Fruit fly (Drosophila melanogaster) whole organism, prepupa: ENCODE data around the gene Shmt.
A peak's percentile ranks its signal among the peaks of the same experiment; 100 is the strongest.

Experiments used
- Blimp-1 ChIP-seq: fragments of 200-800 bp; sonication (Bioruptor generic); optimal IDR thresholded peaks from 3 replicates; lab custom pipeline; 2017; ENCODE audit warnings: missing biosample characterization, missing genetic modification characterization, mild to moderate bottlenecking, moderate library complexity, missing genetic modification reagents
- CG10631 ChIP-seq: fragments of 200-800 bp; sonication (Bioruptor generic); optimal IDR thresholded peaks from 2 replicates; lab custom pipeline; 2016; ENCODE audit warnings: missing biosample characterization, missing genetic modification characterization
- CG10669 ChIP-seq: fragments of 200-800 bp; sonication (Bioruptor generic); optimal IDR thresholded peaks from 3 replicates; lab custom pipeline; 2018; ENCODE audit warnings: missing biosample characterization, mild to moderate bottlenecking, missing genetic modification characterization, moderate library complexity
- CG11762 ChIP-seq: fragments of 200-800 bp; sonication (Bioruptor generic); optimal IDR thresholded peaks from 3 replicates; lab custom pipeline; 2016; ENCODE audit warnings: missing biosample characterization, missing genetic modification characterization; ENCODE audit not compliant: insufficient read depth
- CG11902 ChIP-seq: fragments of 200-800 bp; sonication (Bioruptor generic); optimal IDR thresholded peaks from 3 replicates; lab custom pipeline; 2016; ENCODE audit warnings: missing biosample characterization, missing genetic modification characterization
- CG15336 ChIP-seq: fragments of 200-800 bp; sonication (Bioruptor generic); IDR thresholded peaks from 2 replicates; pipeline ENCODE4 v1.3.6; 2022; ENCODE audit warnings: missing biosample characterization, missing genetic modification characterization
- CG16779 ChIP-seq: fragments of 200-800 bp; sonication (Bioruptor generic); optimal IDR thresholded peaks from 3 replicates; lab custom pipeline; 2017; ENCODE audit warnings: missing biosample characterization, mild to moderate bottlenecking, missing genetic modification characterization
- CG31627 ChIP-seq: fragments of 200-800 bp; sonication (Bioruptor generic); optimal IDR thresholded peaks from 3 replicates; lab custom pipeline; 2016; ENCODE audit warnings: missing biosample characterization, missing genetic modification characterization
- CG34406 ChIP-seq: fragments of 200-800 bp; sonication (Bioruptor generic); optimal IDR thresholded peaks from 3 replicates; lab custom pipeline; 2016; ENCODE audit warnings: missing biosample characterization, missing genetic modification characterization
- CG6163 ChIP-seq: fragments of 200-800 bp; sonication (Bioruptor generic); IDR thresholded peaks from 3 replicates; pipeline ENCODE4 v1.3.6; 2022; ENCODE audit warnings: missing biosample characterization, missing genetic modification characterization
- CG6276 ChIP-seq: fragments of 200-800 bp; sonication (Bioruptor generic); optimal IDR thresholded peaks from 2 replicates; lab custom pipeline; 2017; ENCODE audit warnings: missing biosample characterization, mild to moderate bottlenecking, missing genetic modification characterization
- CG6792 ChIP-seq: fragments of 200-800 bp; sonication (Bioruptor generic); optimal IDR thresholded peaks from 3 replicates; lab custom pipeline; 2016; ENCODE audit warnings: missing biosample characterization, missing genetic modification characterization
- CG6808 ChIP-seq: fragments of 200-800 bp; sonication (Bioruptor generic); optimal IDR thresholded peaks from 3 replicates; lab custom pipeline; 2017; ENCODE audit warnings: missing biosample characterization, missing genetic modification characterization, mild to moderate bottlenecking, moderate library complexity, missing genetic modification reagents
- CG6854 ChIP-seq: fragments of 200-800 bp; sonication (Bioruptor generic); optimal IDR thresholded peaks from 2 replicates; lab custom pipeline; 2017; ENCODE audit warnings: missing biosample characterization, mild to moderate bottlenecking, missing genetic modification characterization
- CG7368 ChIP-seq: fragments of 200-800 bp; sonication (Bioruptor generic); optimal IDR thresholded peaks from 3 replicates; lab custom pipeline; 2016; ENCODE audit warnings: missing biosample characterization, missing genetic modification characterization
- CG8119 ChIP-seq: fragments of 200-800 bp; sonication (Bioruptor generic); IDR thresholded peaks from 3 replicates; pipeline ENCODE4 v1.3.6; 2022; ENCODE audit warnings: missing biosample characterization, missing genetic modification characterization
- CG8632 ChIP-seq: fragments of 200-800 bp; sonication (Bioruptor generic); optimal IDR thresholded peaks from 3 replicates; lab custom pipeline; 2016; ENCODE audit warnings: missing biosample characterization, missing genetic modification characterization
- CG9139 ChIP-seq: fragments of 200-800 bp; sonication (Bioruptor generic); optimal IDR thresholded peaks from 3 replicates; lab custom pipeline; 2017; ENCODE audit warnings: missing biosample characterization, mild to moderate bottlenecking, missing genetic modification characterization
- Eip75B ChIP-seq: fragments of 200-800 bp; sonication (Bioruptor generic); optimal IDR thresholded peaks from 3 replicates; lab custom pipeline; 2016; ENCODE audit warnings: missing biosample characterization, missing genetic modification characterization
- Eip93F ChIP-seq: fragments of 200-800 bp; sonication (Bioruptor generic); optimal IDR thresholded peaks from 2 replicates; lab custom pipeline; 2016; ENCODE audit warnings: missing biosample characterization, mild to moderate bottlenecking, missing genetic modification characterization
- Ets21C ChIP-seq: fragments of 200-800 bp; sonication (Bioruptor generic); optimal IDR thresholded peaks from 3 replicates; lab custom pipeline; 2016; ENCODE audit warnings: missing biosample characterization, missing genetic modification characterization
- Ets96B ChIP-seq: fragments of 200-800 bp; optimal IDR thresholded peaks from 2 replicates; lab custom pipeline; 2019; ENCODE audit warnings: missing biosample characterization, mild to moderate bottlenecking, missing genetic modification characterization, moderate library complexity
- Gug ChIP-seq: fragments of 200-800 bp; sonication (Bioruptor generic); IDR thresholded peaks from 2 replicates; pipeline ENCODE4 v1.3.6; 2022; ENCODE audit warnings: missing biosample characterization, missing genetic modification characterization
- Hr38 ChIP-seq: sonication (Bioruptor generic); optimal IDR thresholded peaks from 2 replicates; lab custom pipeline; 2016; ENCODE audit warnings: missing biosample characterization, missing genetic modification characterization
- Hr39 ChIP-seq: fragments of 200-800 bp; sonication (Bioruptor generic); optimal IDR thresholded peaks from 2 replicates; lab custom pipeline; 2016; ENCODE audit warnings: missing biosample characterization, missing genetic modification characterization
- Hr4 ChIP-seq: fragments of 200-800 bp; sonication (Bioruptor generic); optimal IDR thresholded peaks from 3 replicates; lab custom pipeline; 2016; ENCODE audit warnings: missing biosample characterization, missing genetic modification characterization
- Met ChIP-seq: fragments of 200-800 bp; sonication (Bioruptor generic); optimal IDR thresholded peaks from 3 replicates; lab custom pipeline; 2016; ENCODE audit warnings: missing biosample characterization, missing genetic modification characterization
- OdsH ChIP-seq: fragments of 200-800 bp; sonication (Bioruptor generic); optimal IDR thresholded peaks from 3 replicates; lab custom pipeline; 2016; ENCODE audit warnings: missing biosample characterization, missing genetic modification characterization
- Smox ChIP-seq: fragments of 200-800 bp; sonication (Bioruptor generic); optimal IDR thresholded peaks from 3 replicates; lab custom pipeline; 2016; ENCODE audit warnings: missing biosample characterization, missing genetic modification characterization
- Sox102F ChIP-seq: fragments of 200-800 bp; sonication (Bioruptor generic); optimal IDR thresholded peaks from 2 replicates; lab custom pipeline; 2016; ENCODE audit warnings: missing biosample characterization, mild to moderate bottlenecking, missing genetic modification characterization
- Sox14 ChIP-seq: fragments of 200-800 bp; sonication (Bioruptor generic); optimal IDR thresholded peaks from 3 replicates; lab custom pipeline; 2016; ENCODE audit warnings: missing biosample characterization, missing genetic modification characterization
- Sox15 ChIP-seq: fragments of 200-800 bp; sonication (Bioruptor generic); optimal IDR thresholded peaks from 3 replicates; lab custom pipeline; 2016; ENCODE audit warnings: missing biosample characterization, missing genetic modification characterization
- acj6 ChIP-seq: fragments of 200-800 bp; sonication (Bioruptor generic); optimal IDR thresholded peaks from 3 replicates; lab custom pipeline; 2016; ENCODE audit warnings: missing biosample characterization, missing genetic modification characterization
- cyc ChIP-seq: fragments of 200-800 bp; sonication (Bioruptor generic); optimal IDR thresholded peaks from 3 replicates; lab custom pipeline; 2016; ENCODE audit warnings: missing biosample characterization, missing genetic modification characterization
- eg ChIP-seq: fragments of 200-800 bp; sonication (Bioruptor generic); IDR thresholded peaks from 3 replicates; pipeline ENCODE4 v1.3.6; 2022; ENCODE audit warnings: missing biosample characterization, missing genetic modification characterization
- esn ChIP-seq: fragments of 200-800 bp; sonication (Bioruptor generic); optimal IDR thresholded peaks from 2 replicates; lab custom pipeline; 2016; ENCODE audit warnings: missing biosample characterization, mild to moderate bottlenecking, missing genetic modification characterization, moderate library complexity
- fd59A ChIP-seq: fragments of 200-800 bp; sonication (Bioruptor generic); optimal IDR thresholded peaks from 2 replicates; lab custom pipeline; 2017; ENCODE audit warnings: missing biosample characterization, mild to moderate bottlenecking, missing genetic modification characterization, missing genetic modification reagents
- fd85E ChIP-seq: fragments of 200-800 bp; sonication (Bioruptor generic); optimal IDR thresholded peaks from 3 replicates; lab custom pipeline; 2016; ENCODE audit warnings: missing biosample characterization, missing genetic modification characterization
- fkh ChIP-seq: fragments of 200-800 bp; sonication (Bioruptor generic); optimal IDR thresholded peaks from 3 replicates; lab custom pipeline; 2017; ENCODE audit warnings: missing biosample characterization, mild to moderate bottlenecking, missing genetic modification characterization, moderate library complexity
- lz ChIP-seq: fragments of 200-800 bp; sonication (Bioruptor generic); optimal IDR thresholded peaks from 3 replicates; lab custom pipeline; 2016; ENCODE audit warnings: missing biosample characterization, missing genetic modification characterization
- net ChIP-seq: fragments of 200-800 bp; sonication (Bioruptor generic); optimal IDR thresholded peaks from 3 replicates; lab custom pipeline; 2016; ENCODE audit warnings: missing biosample characterization, missing genetic modification characterization
- pdm3 ChIP-seq: fragments of 200-800 bp; sonication (Bioruptor generic); optimal IDR thresholded peaks from 3 replicates; lab custom pipeline; 2016; ENCODE audit warnings: missing biosample characterization, missing genetic modification characterization
- spab ChIP-seq: fragments of 200-800 bp; sonication (Bioruptor generic); optimal IDR thresholded peaks from 2 replicates; lab custom pipeline; 2017; ENCODE audit warnings: missing biosample characterization, mild to moderate bottlenecking, missing genetic modification characterization, missing genetic modification reagents
- ss ChIP-seq, 2 experiments: fragments of 200-800 bp; sonication (Bioruptor generic); optimal IDR thresholded peaks; 2 replicates in 1 of 2; 3 replicates in 1 of 2; lab custom pipeline; 2017 to 2018; ENCODE audit warnings: mild to moderate bottlenecking in 2 of 2, missing biosample characterization in 2 of 2, missing genetic modification characterization in 2 of 2, moderate library complexity in 1 of 2
- svp ChIP-seq: fragments of 200-800 bp; sonication (Bioruptor generic); peaks from one replicate; lab custom pipeline; 2016; ENCODE audit warnings: missing biosample characterization, missing genetic modification characterization
- topi ChIP-seq: fragments of 200-800 bp; sonication (Bioruptor generic); optimal IDR thresholded peaks from 3 replicates; lab custom pipeline; 2016; ENCODE audit warnings: missing biosample characterization, missing genetic modification characterization
- vri ChIP-seq: fragments of 200-800 bp; sonication (Bioruptor generic); optimal IDR thresholded peaks from 3 replicates; lab custom pipeline; 2016; ENCODE audit warnings: missing biosample characterization, mild to moderate bottlenecking, missing genetic modification characterization

Gene Shmt

dm6 chrX:5924378-5924777 is 7.8 kb upstream of the Shmt start (continued):
- TF ChIP-seq CG8632 (GFP tag; lab: Kevin White, UChicago) (no peak), OdsH (GFP tag; lab: Kevin White, UChicago) (peak; percentile 54), Met (no peak), CG6808 (GFP tag; lab: Kevin White, UChicago) (peak; percentile 17), Eip75B (GFP tag; lab: Kevin White, UChicago) (peak; percentile 35), CG10631 (GFP tag; lab: Kevin White, UChicago) (peak; percentile 75), CG34406 (GFP tag; lab: Kevin White, UChicago) (no peak), esn (GFP tag; lab: Kevin White, UChicago) (no peak), Gug (GFP tag; lab: Robert Waterston, UW) (peak; percentile 68), Sox15 (GFP tag; lab: Kevin White, UChicago) (no peak), ss (GFP tag; optimal IDR thresholded peaks at IDR 0.05; lab: Kevin White, UChicago) (no peak), fd59A (GFP tag; lab: Kevin White, UChicago) (no peak), Blimp-1 (GFP tag; lab: Kevin White, UChicago) (no peak), pdm3 (peak; percentile 53), CG6163 (GFP tag; lab: Robert Waterston, UW) (peak; percentile 75; the same call in 2 of the 3 replicates), spab (GFP tag; lab: Kevin White, UChicago) (no peak), CG9139 (no peak), CG6276 (GFP tag; lab: Kevin White, UChicago) (peak; percentile 56), cyc (no peak), CG8119 (GFP tag; lab: Robert Waterston, UW) (peak; percentile 77), Hr38 (GFP tag; lab: Kevin White, UChicago) (no peak), CG11902 (GFP tag; lab: Kevin White, UChicago) (no peak), CG6792 (GFP tag; lab: Kevin White, UChicago) (peak; percentile 33), CG15336 (peak; percentile 72), fkh (GFP tag; lab: Kevin White, UChicago) (no peak)

- peak; percentile 64 for TF ChIP-seq Sox15 (GFP tag; lab: Kevin White, UChicago)
- peak; percentile 21 for TF ChIP-seq fd59A (GFP tag; lab: Kevin White, UChicago)
- TF ChIP-seq CG6276 (GFP tag; lab: Kevin White, UChicago), result peak; percentile 21
- peak; percentile 75 for TF ChIP-seq pdm3
- TF ChIP-seq esn (GFP tag; lab: Kevin White, UChicago), result peak; percentile 82
- peak; percentile 77 for TF ChIP-seq CG6792 (GFP tag; lab: Kevin White, UChicago)
- TF ChIP-seq CG16779 (tag; lab: Kevin White, UChicago), result peak; percentile 36
- peak; percentile 53; the same call in 2 of the 3 replicates for TF ChIP-seq CG8119 (GFP tag; lab: Robert Waterston, UW)
- peak; percentile 75 for TF ChIP-seq CG8632 (GFP tag; lab: Kevin White, UChicago)
- TF ChIP-seq acj6 (GFP tag; lab: Kevin White, UChicago), result peak; percentile 79
- TF ChIP-seq CG10669 (GFP tag; lab: Kevin White, UChicago), result peak; percentile 46
- peak; percentile 67 for TF ChIP-seq Sox14 (GFP tag; lab: Kevin White, UChicago)
- TF ChIP-seq lz (GFP tag; lab: Kevin White, UChicago), result peak; percentile 75
- TF ChIP-seq cyc, result peak; percentile 84
- TF ChIP-seq Smox (GFP tag; lab: Kevin White, UChicago), result peak; percentile 80
- peak; percentile 30 for TF ChIP-seq Blimp-1 (GFP tag; lab: Kevin White, UChicago)
- TF ChIP-seq CG6854, result peak; percentile 68
- TF ChIP-seq fd85E (GFP tag; lab: Kevin White, UChicago), result peak; percentile 4
- peak; percentile 47 for TF ChIP-seq Eip93F (GFP tag; lab: Kevin White, UChicago)
- TF ChIP-seq eg (GFP tag; lab: Robert Waterston, UW), result peak; percentile 38; the same call in 1 of the 3 replicates
- TF ChIP-seq Gug (GFP tag; lab: Robert Waterston, UW), result 0 out of 2 replicates have a peak, but pooled peaks have one; percentile 21
- TF ChIP-seq net (GFP tag; lab: Kevin White, UChicago), result peak; percentile 64
- peak; percentile 48 for TF ChIP-seq vri (GFP tag; lab: Kevin White, UChicago)
- TF ChIP-seq Ets21C (GFP tag; lab: Kevin White, UChicago), result peak; percentile 75
- TF ChIP-seq CG34406 (GFP tag; lab: Kevin White, UChicago), result peak; percentile 68
- TF ChIP-seq Hr38 (GFP tag; lab: Kevin White, UChicago), result no peak
- TF ChIP-seq CG10631 (GFP tag; lab: Kevin White, UChicago), result peak; percentile 59
- peak; percentile 83 for TF ChIP-seq CG31627
- peak; percentile 35 for TF ChIP-seq Hr4 (GFP tag; lab: Kevin White, UChicago)
- TF ChIP-seq CG15336, result 0 out of 2 replicates have a peak, but pooled peaks have one; percentile 21
- TF ChIP-seq svp (GFP tag; lab: Kevin White, UChicago), result peak; percentile 90
- TF ChIP-seq topi (GFP tag; lab: Kevin White, UChicago), result peak; percentile 84
- TF ChIP-seq Sox102F (GFP tag; lab: Kevin White, UChicago), result peak; percentile 82
- TF ChIP-seq Ets96B (tag; lab: Kevin White, UChicago), result peak; percentile 43
- peak; percentile 84 for TF ChIP-seq Hr39 (GFP tag; lab: Kevin White, UChicago)
- peak; percentile 73 for TF ChIP-seq OdsH (GFP tag; lab: Kevin White, UChicago)
- TF ChIP-seq CG11762 (GFP tag; lab: Kevin White, UChicago), result peak; percentile 40
- peak; percentile 64 for TF ChIP-seq CG7368 (GFP tag; lab: Kevin White, UChicago)
Observed at dm6 chrX:5923124-5923523, 6.5 kb upstream of the Shmt start.
